Worm (Caenorhabditis elegans) whole organism, late embryonic: ENCODE results near the gene zfp-1.

ENCODE experiments used
- C08G9.2 ChIP-seq: sonication (generic microtip); optimal IDR thresholded peaks from 2 replicates; lab custom pipeline; 2016; ENCODE audit warnings: mild to moderate bottlenecking, missing genetic modification characterization, moderate library complexity, missing compliant biosample characterization
- C38D4.7 ChIP-seq: fragments of 200-800 bp; sonication (Bioruptor generic); optimal IDR thresholded peaks from 2 replicates; lab custom pipeline; 2018; ENCODE audit warnings: mild to moderate bottlenecking, missing genetic modification characterization, moderate library complexity, missing compliant biosample characterization
- F13H6.1 ChIP-seq: sonication (generic microtip); optimal IDR thresholded peaks from 2 replicates; lab custom pipeline; 2016; ENCODE audit warnings: missing genetic modification characterization, missing compliant biosample characterization
- K02D7.2 ChIP-seq: sonication (generic microtip); optimal IDR thresholded peaks from 2 replicates; lab custom pipeline; 2017; ENCODE audit warnings: mild to moderate bottlenecking, missing genetic modification characterization, missing compliant biosample characterization
- T23F11.4 ChIP-seq: fragments of 200-800 bp; sonication (Bioruptor generic); optimal IDR thresholded peaks from 2 replicates; lab custom pipeline; 2018; ENCODE audit warnings: mild to moderate bottlenecking, missing genetic modification characterization, missing compliant biosample characterization
- Y22D7AL.16 ChIP-seq: sonication (generic microtip); optimal IDR thresholded peaks from 2 replicates; lab custom pipeline; 2016; ENCODE audit warnings: missing genetic modification characterization, missing compliant biosample characterization
- ama-1 ChIP-seq: fragments of 150-350 bp; optimal IDR thresholded peaks from 2 replicates; lab custom pipeline; 2014
- ceh-14 ChIP-seq: sonication (generic microtip); optimal IDR thresholded peaks from 2 replicates; lab custom pipeline; 2016; ENCODE audit warnings: missing genotype, missing genetic modification characterization, missing compliant biosample characterization
- ceh-19 ChIP-seq: fragments of 200-800 bp; sonication (Bioruptor generic); optimal IDR thresholded peaks from 2 replicates; lab custom pipeline; 2018; ENCODE audit warnings: mild to moderate bottlenecking, missing genetic modification characterization, missing compliant biosample characterization
- ceh-22 ChIP-seq: sonication (generic microtip); optimal IDR thresholded peaks from 2 replicates; lab custom pipeline; 2017; ENCODE audit warnings: missing biosample characterization, missing genetic modification characterization
- ceh-24 ChIP-seq: sonication (generic microtip); optimal IDR thresholded peaks from 2 replicates; lab custom pipeline; 2016; ENCODE audit warnings: mild to moderate bottlenecking, missing genetic modification characterization, missing compliant biosample characterization
- ceh-34 ChIP-seq: sonication (generic microtip); optimal IDR thresholded peaks from 2 replicates; lab custom pipeline; 2016; ENCODE audit warnings: mild to moderate bottlenecking, missing genetic modification characterization, missing compliant biosample characterization
- ceh-48 ChIP-seq: sonication (generic microtip); optimal IDR thresholded peaks from 2 replicates; lab custom pipeline; 2016; ENCODE audit warnings: missing genetic modification characterization, inconsistent platforms, missing compliant biosample characterization
- ceh-6 ChIP-seq: fragments of 200-800 bp; sonication (Bioruptor generic); optimal IDR thresholded peaks from 2 replicates; lab custom pipeline; 2018; ENCODE audit warnings: mild to moderate bottlenecking, missing genetic modification characterization, missing compliant biosample characterization
- ceh-9 ChIP-seq: sonication (generic microtip); optimal IDR thresholded peaks from 2 replicates; lab custom pipeline; 2016; ENCODE audit warnings: mild to moderate bottlenecking, missing genetic modification characterization, inconsistent platforms, missing compliant biosample characterization
- che-1 ChIP-seq: sonication (generic microtip); optimal IDR thresholded peaks from 2 replicates; lab custom pipeline; 2016; ENCODE audit warnings: mild to moderate bottlenecking, missing genetic modification characterization, missing compliant biosample characterization
- dmd-4 ChIP-seq: sonication (generic microtip); optimal IDR thresholded peaks from 2 replicates; lab custom pipeline; 2016; ENCODE audit warnings: borderline replicate concordance, missing genetic modification characterization, missing compliant biosample characterization
- dve-1 ChIP-seq: sonication (generic microtip); optimal IDR thresholded peaks from 2 replicates; lab custom pipeline; 2017; ENCODE audit warnings: antibody characterized with exemption, mild to moderate bottlenecking, missing genetic modification characterization, missing compliant biosample characterization
- elt-4 ChIP-seq: sonication (generic microtip); optimal IDR thresholded peaks from 2 replicates; lab custom pipeline; 2016; ENCODE audit warnings: missing genetic modification characterization, missing compliant biosample characterization
- eyg-1 ChIP-seq: sonication (generic microtip); optimal IDR thresholded peaks from 2 replicates; lab custom pipeline; 2016; ENCODE audit warnings: missing genotype, missing genetic modification characterization, missing compliant biosample characterization
- fax-1 ChIP-seq: sonication (generic microtip); optimal IDR thresholded peaks from 2 replicates; lab custom pipeline; 2016; ENCODE audit warnings: missing genotype, missing genetic modification characterization, missing compliant biosample characterization
- fkh-10 ChIP-seq: fragments of 150-350 bp; optimal IDR thresholded peaks from 2 replicates; lab custom pipeline; 2014; ENCODE audit warnings: missing biosample characterization, missing genetic modification reagents, missing genetic modification characterization
- fkh-6 ChIP-seq: sonication (generic microtip); optimal IDR thresholded peaks from 2 replicates; lab custom pipeline; 2016; ENCODE audit warnings: missing genetic modification characterization, missing compliant biosample characterization
- gmeb-2 ChIP-seq: sonication (generic microtip); optimal IDR thresholded peaks from 2 replicates; lab custom pipeline; 2016; ENCODE audit warnings: missing genetic modification characterization, inconsistent platforms, missing compliant biosample characterization
- hlh-13 ChIP-seq: fragments of 200-800 bp; sonication (Bioruptor generic); optimal IDR thresholded peaks from 2 replicates; lab custom pipeline; 2018; ENCODE audit warnings: mild to moderate bottlenecking, missing genetic modification characterization, missing compliant biosample characterization
- hlh-30 ChIP-seq: sonication (generic microtip); optimal IDR thresholded peaks from 2 replicates; lab custom pipeline; 2017; ENCODE audit warnings: antibody characterized with exemption, missing genetic modification characterization, missing compliant biosample characterization; ENCODE audit not compliant: insufficient read depth
- lin-11 ChIP-seq: fragments of 200-800 bp; sonication (Bioruptor generic); optimal IDR thresholded peaks from 2 replicates; lab custom pipeline; 2018; ENCODE audit warnings: mild to moderate bottlenecking, missing genetic modification characterization, missing compliant biosample characterization
- madf-2 ChIP-seq: sonication (generic microtip); optimal IDR thresholded peaks from 2 replicates; lab custom pipeline; 2017; ENCODE audit warnings: missing genetic modification characterization, missing compliant biosample characterization
- nfya-1 ChIP-seq: sonication (generic microtip); optimal IDR thresholded peaks from 2 replicates; lab custom pipeline; 2017; ENCODE audit warnings: missing genetic modification characterization, mild to moderate bottlenecking, missing compliant biosample characterization, antibody characterized with exemption, moderate library complexity
- odd-2 ChIP-seq: sonication (generic microtip); optimal IDR thresholded peaks from 2 replicates; lab custom pipeline; 2017; ENCODE audit warnings: antibody characterized with exemption, mild to moderate bottlenecking, missing genetic modification characterization, missing compliant biosample characterization
- pax-1 ChIP-seq: fragments of 150-350 bp; optimal IDR thresholded peaks from 2 replicates; lab custom pipeline; 2014; ENCODE audit warnings: missing biosample characterization, missing genetic modification characterization
- pha-2 ChIP-seq: sonication (generic microtip); optimal IDR thresholded peaks from 2 replicates; lab custom pipeline; 2017; ENCODE audit warnings: mild to moderate bottlenecking, missing genetic modification characterization, missing compliant biosample characterization
- pha-4 ChIP-seq: fragments of 150-350 bp; optimal IDR thresholded peaks from 2 replicates; lab custom pipeline; 2018; ENCODE audit warnings: missing biosample characterization, missing genetic modification reagents, missing genetic modification characterization
- pros-1 ChIP-seq: fragments of 150-350 bp; optimal IDR thresholded peaks from 2 replicates; lab custom pipeline; 2014; ENCODE audit warnings: missing biosample characterization, missing genetic modification reagents, missing genetic modification characterization
- ref-2 ChIP-seq: sonication (generic microtip); optimal IDR thresholded peaks from 2 replicates; lab custom pipeline; 2016; ENCODE audit warnings: missing genetic modification characterization, missing compliant biosample characterization
- sdc-2 ChIP-seq: sonication (generic microtip); optimal IDR thresholded peaks from 2 replicates; lab custom pipeline; 2016; ENCODE audit warnings: missing genotype, missing genetic modification characterization, missing compliant biosample characterization
- sox-2 ChIP-seq: fragments of 200-800 bp; sonication (Bioruptor generic); IDR thresholded peaks from 2 replicates; pipeline ENCODE4 v1.3.6; 2022; ENCODE audit warnings: missing genetic modification reagents, missing genetic modification characterization, missing compliant biosample characterization
- syd-9 ChIP-seq: sonication (generic microtip); optimal IDR thresholded peaks from 2 replicates; lab custom pipeline; 2016; ENCODE audit warnings: mild to moderate bottlenecking, missing genetic modification characterization, moderate library complexity, missing compliant biosample characterization
- tbx-7 ChIP-seq: sonication (generic microtip); optimal IDR thresholded peaks from 2 replicates; lab custom pipeline; 2016; ENCODE audit warnings: missing genotype, missing genetic modification characterization, missing compliant biosample characterization
- unc-55 ChIP-seq: sonication (generic microtip); optimal IDR thresholded peaks from 2 replicates; lab custom pipeline; 2017; ENCODE audit warnings: missing biosample characterization, missing genetic modification reagents, missing genetic modification characterization
- unc-86 ChIP-seq: sonication (generic microtip); optimal IDR thresholded peaks from 2 replicates; lab custom pipeline; 2016; ENCODE audit warnings: missing genetic modification characterization, missing compliant biosample characterization
- ztf-16 ChIP-seq: sonication (generic microtip); optimal IDR thresholded peaks from 2 replicates; lab custom pipeline; 2017; ENCODE audit warnings: missing genetic modification characterization, missing compliant biosample characterization

zfp-1 gene

ce11 chrIII:8767889-8768361 is 23.4 kb upstream of the zfp-1 start, which contains the start of gene mtss-1 (continued):
- TF ChIP-seq pha-4 = no peak
- TF ChIP-seq syd-9 (tag; lab: Kevin White, UChicago) = peak; percentile 70
- TF ChIP-seq C08G9.2 (tag; lab: Kevin White, UChicago) = peak; percentile 64
- TF ChIP-seq odd-2 (tag; lab: Kevin White, UChicago) = peak; percentile 77
- TF ChIP-seq ceh-48 (tag; lab: Kevin White, UChicago) = peak; percentile 36
- peak; percentile 79 for TF ChIP-seq ztf-16 (tag; lab: Kevin White, UChicago)
- TF ChIP-seq ceh-6 (GFP tag; lab: Kevin White, UChicago) = peak; percentile 67
- TF ChIP-seq Y22D7AL.16 (tag; lab: Kevin White, UChicago) = peak; percentile 52
- no peak for TF ChIP-seq ceh-22 (tag; lab: Kevin White, UChicago)
- peak; percentile 78 for TF ChIP-seq che-1 (tag; lab: Kevin White, UChicago)
- TF ChIP-seq dve-1 = no peak
- TF ChIP-seq hlh-30 (tag; lab: Kevin White, UChicago) = no peak
- peak; percentile 17; the same call in 1 of the 2 replicates for TF ChIP-seq sox-2
- TF ChIP-seq pax-1 (tag; lab: Kevin White, UChicago) = no peak
- peak; percentile 70 for TF ChIP-seq fkh-6
- TF ChIP-seq pha-2 = peak; percentile 74
- TF ChIP-seq fax-1 (tag; lab: Kevin White, UChicago) = peak; percentile 85
- peak; percentile 77 for TF ChIP-seq ceh-19
- TF ChIP-seq K02D7.2 (tag; lab: Kevin White, UChicago) = peak; percentile 74
- TF ChIP-seq C38D4.7 = peak; percentile 71
- TF ChIP-seq hlh-13 (GFP tag; lab: Kevin White, UChicago) = peak; percentile 42
- TF ChIP-seq eyg-1 (tag; lab: Kevin White, UChicago) = peak; percentile 64
- peak; percentile 76 for TF ChIP-seq unc-86 (tag; lab: Kevin White, UChicago)
- TF ChIP-seq T23F11.4 (GFP tag; lab: Kevin White, UChicago) = peak; percentile 73
- TF ChIP-seq lin-11 (tag; lab: Kevin White, UChicago) = peak; percentile 62
- no peak for TF ChIP-seq ama-1 (lab: Kevin White, UChicago)
- peak; percentile 57 for TF ChIP-seq F13H6.1 (tag; lab: Kevin White, UChicago)
- no peak for TF ChIP-seq dmd-4 (tag; lab: Kevin White, UChicago)
- peak; percentile 81 for TF ChIP-seq ceh-34 (tag; lab: Kevin White, UChicago)
- peak; percentile 64 for TF ChIP-seq madf-2 (tag; lab: Kevin White, UChicago)
- peak; percentile 56 for TF ChIP-seq ceh-24 (tag; lab: Kevin White, UChicago)
- no peak for TF ChIP-seq ceh-9 (tag; lab: Kevin White, UChicago)
- no peak for TF ChIP-seq pros-1 (tag; lab: Kevin White, UChicago)
- peak; percentile 85 for TF ChIP-seq ceh-14 (tag; lab: Kevin White, UChicago)
- peak; percentile 78 for TF ChIP-seq nfya-1 (tag; lab: Kevin White, UChicago)
- peak; percentile 2 for TF ChIP-seq fkh-10 (GFP tag; lab: Kevin White, UChicago)
- peak; percentile 64 for TF ChIP-seq ref-2 (tag; lab: Kevin White, UChicago)
- TF ChIP-seq unc-55 (GFP tag; lab: Kevin White, UChicago) = no peak
- TF ChIP-seq tbx-7 (tag; lab: Kevin White, UChicago) = peak; percentile 31
- TF ChIP-seq sdc-2 (tag; lab: Kevin White, UChicago) = no peak

- no peak for TF ChIP-seq fkh-10 (GFP tag; lab: Kevin White, UChicago)
- TF ChIP-seq gmeb-2 = no peak
- TF ChIP-seq ceh-14 (tag; lab: Kevin White, UChicago) = no peak
- no peak for TF ChIP-seq Y22D7AL.16 (tag; lab: Kevin White, UChicago)
- TF ChIP-seq elt-4 (tag; lab: Kevin White, UChicago) = no peak
Observed at ce11 chrIII:8769253-8769652, 22.1 kb upstream of the zfp-1 start, which contains the start of gene K02D10.1. K02D10.1 (plus strand) TSS chrIII:8769536.
